Worm (Caenorhabditis elegans) whole organism, L4 larva: Measurements from ENCODE around the gene btb-18.

Experiments
- T26A8.4 ChIP-seq: fragments of 200-800 bp; sonication (Bioruptor generic); IDR thresholded peaks from 2 replicates; pipeline ENCODE4 v1.3.6; 2022; ENCODE audit warnings: missing genetic modification characterization, missing compliant biosample characterization
- Y5F2A.4 ChIP-seq: fragments of 200-800 bp; sonication (Bioruptor generic); optimal IDR thresholded peaks from 2 replicates; lab custom pipeline; 2018; ENCODE audit warnings: mild to moderate bottlenecking, missing genetic modification characterization, missing compliant biosample characterization
- aha-1 ChIP-seq: fragments of 150-350 bp; peaks from one replicate; lab custom pipeline; 2014; ENCODE audit warnings: missing biosample characterization, missing genetic modification characterization
- ceh-32 ChIP-seq: sonication (generic microtip); optimal IDR thresholded peaks from 2 replicates; lab custom pipeline; 2016; ENCODE audit warnings: mild to moderate bottlenecking, missing genetic modification characterization, missing compliant biosample characterization; ENCODE audit not compliant: poor library complexity
- ztf-7 ChIP-seq: fragments of 150-350 bp; optimal IDR thresholded peaks from 2 replicates; lab custom pipeline; 2014; ENCODE audit warnings: missing biosample characterization, missing genetic modification characterization

btb-18 gene

ce11 chrII:3347940-3348610, 50.1 kb downstream of the btb-18 start, which contains the start of the genes F14D2.14 and bath-29:
Gene F14D2.14, minus strand, starts transcription at chrII:3347990.
Gene bath-29, plus strand, starts transcription at chrII:3348560.
- no peak for TF ChIP-seq ztf-7 (tag; lab: Kevin White, UChicago)
- TF ChIP-seq Y5F2A.4 (GFP tag; lab: Kevin White, UChicago): no peak
- no peak for TF ChIP-seq ceh-32
- no peak for TF ChIP-seq T26A8.4 (GFP tag; lab: Robert Waterston, UW)
- TF ChIP-seq aha-1: peak; percentile 33
